Worm (Caenorhabditis elegans) whole organism, L1 larva: ENCODE results near the gene cmd-1.

Source experiments
- elt-3 ChIP-seq, 6 experiments: fragments of 150-350 bp in 1 of 6; sonication (generic microtip); optimal IDR thresholded peaks; 2 replicates each; lab custom pipeline; 2017 to 2018; ENCODE audit warnings: missing biosample characterization in 6 of 6, missing genetic modification characterization in 6 of 6, inconsistent platforms in 1 of 6
- fkh-10 ChIP-seq: sonication (generic microtip); optimal IDR thresholded peaks from 2 replicates; lab custom pipeline; 2017; ENCODE audit warnings: missing biosample characterization, missing genetic modification reagents, missing genetic modification characterization
- lin-35 ChIP-seq, 2 experiments: fragments of 150-350 bp; optimal IDR thresholded peaks; 2 replicates each; lab custom pipeline; 2014; ENCODE audit warnings: missing biosample characterization in 2 of 2, missing genetic modification characterization in 2 of 2, missing genetic modification reagents in 2 of 2
- pax-3 ChIP-seq: fragments of 200-800 bp; sonication (Bioruptor generic); optimal IDR thresholded peaks from 2 replicates; lab custom pipeline; 2018; ENCODE audit warnings: mild to moderate bottlenecking, missing genetic modification characterization, moderate library complexity, missing compliant biosample characterization
- rnt-1 ChIP-seq: sonication (generic microtip); optimal IDR thresholded peaks from 2 replicates; lab custom pipeline; 2016; ENCODE audit warnings: mild to moderate bottlenecking, missing genetic modification characterization, moderate library complexity, missing compliant biosample characterization
- skn-1 ChIP-seq: fragments of 150-350 bp; optimal IDR thresholded peaks from 2 replicates; lab custom pipeline; 2014; ENCODE audit warnings: missing biosample characterization, missing genetic modification characterization
- unc-62 ChIP-seq: fragments of 150-350 bp; optimal IDR thresholded peaks from 2 replicates; lab custom pipeline; 2014; ENCODE audit warnings: missing biosample characterization, missing genetic modification reagents, missing genetic modification characterization

ce11 chrV:1141433-1141832 lies 14.6 kb upstream of the cmd-1 start, which contains the start of gene cutl-22:
- no peak for TF ChIP-seq elt-3 (tag; optimal IDR thresholded peaks at IDR 0.05; lab: Kevin White, UChicago)
- no peak for TF ChIP-seq rnt-1 (tag; lab: Kevin White, UChicago)
- TF ChIP-seq pax-3 (tag; lab: Kevin White, UChicago): no peak
- TF ChIP-seq skn-1 (tag; lab: Kevin White, UChicago): no peak
- no peak for TF ChIP-seq fkh-10
- no peak for TF ChIP-seq unc-62 (GFP tag; lab: Kevin White, UChicago)
- TF ChIP-seq lin-35 (GFP tag; optimal IDR thresholded peaks at IDR 0.05; lab: Kevin White, UChicago): no peak
